Worm (Caenorhabditis elegans) whole organism, mixed stage, embryonic: Measurements from ENCODE around the gene cest-26.

Experiments
- nhr-2 ChIP-seq: fragments of 150-350 bp; optimal IDR thresholded peaks from 2 replicates; lab custom pipeline; 2014; ENCODE audit warnings: missing biosample characterization, missing genetic modification characterization
- nhr-28 ChIP-seq: fragments of 150-350 bp; optimal IDR thresholded peaks from 2 replicates; lab custom pipeline; 2014; ENCODE audit warnings: missing biosample characterization, missing genetic modification characterization
- snpc-4 ChIP-seq: fragments of 150-350 bp; optimal IDR thresholded peaks from 2 replicates; lab custom pipeline; 2014; ENCODE audit warnings: missing biosample characterization, missing genetic modification characterization
- sptf-1 ChIP-seq: sonication (generic microtip); optimal IDR thresholded peaks from 2 replicates; lab custom pipeline; 2017; ENCODE audit warnings: mild to moderate bottlenecking, missing genetic modification characterization, moderate library complexity, missing compliant biosample characterization
- unc-62 ChIP-seq: fragments of 150-350 bp; optimal IDR thresholded peaks from 2 replicates; lab custom pipeline; 2014; ENCODE audit warnings: missing biosample characterization, missing genetic modification reagents, missing genetic modification characterization

DNA sequence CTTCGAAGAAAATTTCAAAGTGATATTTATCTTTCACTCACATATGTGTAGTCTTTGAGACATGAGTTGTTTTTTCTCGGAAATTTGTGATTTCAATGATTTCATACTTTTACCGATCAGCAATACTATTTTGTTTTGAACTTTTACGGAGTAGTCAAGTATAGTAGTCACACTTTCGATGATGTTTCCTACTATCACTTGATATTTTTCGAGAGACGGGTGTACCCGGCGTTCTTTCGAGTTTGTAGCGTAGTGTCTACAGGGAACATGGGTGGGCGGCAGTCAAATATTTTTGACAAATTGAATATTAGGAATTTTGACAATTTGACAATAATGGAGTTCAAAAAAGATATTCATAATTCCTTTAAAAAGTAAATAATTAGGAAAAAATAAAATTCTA, 1.4 kb upstream of the cest-26 start:
- TF ChIP-seq nhr-28 (no peak), sptf-1 (tag; lab: Kevin White, UChicago) (no peak), unc-62 (GFP tag; lab: Kevin White, UChicago) (no peak), snpc-4 (no peak), nhr-2 (tag; lab: Kevin White, UChicago) (no peak)
